Worm (Caenorhabditis elegans) whole organism, young adult: ENCODE results near the gene sir-2.3.
A peak's percentile ranks its signal among the peaks of the same experiment; 100 is the strongest.

ENCODE experiments used
- B0035.1 ChIP-seq: sonication (generic microtip); optimal IDR thresholded peaks from 2 replicates; lab custom pipeline; 2016; ENCODE audit warnings: missing genetic modification characterization, mild to moderate bottlenecking, missing compliant biosample characterization, missing genotype, missing genetic modification reagents
- B0261.1 ChIP-seq: sonication (generic microtip); optimal IDR thresholded peaks from 2 replicates; lab custom pipeline; 2016; ENCODE audit warnings: mild to moderate bottlenecking, missing genetic modification characterization, moderate library complexity, missing compliant biosample characterization
- F33H1.4 ChIP-seq: fragments of 200-800 bp; sonication (Bioruptor generic); IDR thresholded peaks from 2 replicates; pipeline ENCODE4 v1.3.6; 2022; ENCODE audit warnings: missing genetic modification reagents, missing genetic modification characterization, missing compliant biosample characterization
- F37B4.10 ChIP-seq: fragments of 200-800 bp; sonication (Bioruptor generic); IDR thresholded peaks from 2 replicates; pipeline ENCODE4 v1.3.6; 2022; ENCODE audit warnings: missing genetic modification characterization, missing compliant biosample characterization
- K11D2.4 ChIP-seq: fragments of 200-800 bp; sonication (Bioruptor generic); IDR thresholded peaks from 2 replicates; pipeline ENCODE4 v1.3.6; 2022; ENCODE audit warnings: missing genetic modification reagents, missing genetic modification characterization, missing compliant biosample characterization
- T07F8.4 ChIP-seq: sonication (generic microtip); optimal IDR thresholded peaks from 2 replicates; lab custom pipeline; 2016; ENCODE audit warnings: mild to moderate bottlenecking, missing genetic modification characterization, moderate library complexity, missing compliant biosample characterization
- T26A5.8 ChIP-seq: sonication (generic microtip); optimal IDR thresholded peaks from 2 replicates; lab custom pipeline; 2016; ENCODE audit warnings: missing genetic modification characterization, missing compliant biosample characterization
- Y56A3A.18 ChIP-seq: fragments of 200-800 bp; sonication (Bioruptor generic); IDR thresholded peaks from 2 replicates; pipeline ENCODE4 v1.3.6; 2022; ENCODE audit warnings: missing genetic modification reagents, missing genetic modification characterization, missing compliant biosample characterization
- Y79H2A.3 ChIP-seq: fragments of 200-800 bp; sonication (Bioruptor generic); conservative IDR thresholded peaks from 2 replicates; pipeline ENCODE4 v1.3.6; 2022; ENCODE audit warnings: missing genetic modification reagents, missing genetic modification characterization, missing compliant biosample characterization
- aptf-3 ChIP-seq: fragments of 200-800 bp; sonication (Bioruptor generic); IDR thresholded peaks from 2 replicates; pipeline ENCODE4 v1.3.6; 2022; ENCODE audit warnings: missing genetic modification characterization, missing compliant biosample characterization
- athp-1 ChIP-seq: sonication (generic microtip); optimal IDR thresholded peaks from 2 replicates; lab custom pipeline; 2017; ENCODE audit warnings: mild to moderate bottlenecking, missing genetic modification characterization, missing compliant biosample characterization
- attf-3 ChIP-seq: fragments of 200-800 bp; sonication (Bioruptor generic); conservative IDR thresholded peaks from 2 replicates; pipeline ENCODE4 v1.3.6; 2022; ENCODE audit warnings: missing genetic modification reagents, missing genetic modification characterization, missing compliant biosample characterization
- attf-6 ChIP-seq: fragments of 200-800 bp; sonication (Bioruptor generic); IDR thresholded peaks from 2 replicates; pipeline ENCODE4 v1.3.6; 2022; ENCODE audit warnings: missing genetic modification reagents, missing genetic modification characterization, missing compliant biosample characterization
- cebp-1 ChIP-seq, 2 experiments: fragments of 200-800 bp in 1 of 2; sonication (Bioruptor generic) in 1 of 2; sonication (generic microtip) in 1 of 2; IDR thresholded peaks in 1 of 2; optimal IDR thresholded peaks in 1 of 2; 2 replicates each; pipeline versions ENCODE4 v1.3.6 to Lab custom; 2017 to 2022; ENCODE audit warnings: missing compliant biosample characterization in 2 of 2, missing genetic modification characterization in 2 of 2, mild to moderate bottlenecking in 1 of 2, missing genetic modification reagents in 1 of 2, moderate library complexity in 1 of 2
- ceh-27 ChIP-seq: fragments of 200-800 bp; sonication (Bioruptor generic); optimal IDR thresholded peaks from 2 replicates; lab custom pipeline; 2018; ENCODE audit warnings: mild to moderate bottlenecking, missing genetic modification characterization, moderate library complexity, missing compliant biosample characterization
- ceh-58 ChIP-seq: fragments of 200-800 bp; sonication (Bioruptor generic); IDR thresholded peaks from 2 replicates; pipeline ENCODE4 v1.3.6; 2022; ENCODE audit warnings: missing genetic modification characterization, missing compliant biosample characterization
- ceh-79 ChIP-seq: sonication (generic microtip); optimal IDR thresholded peaks from 2 replicates; lab custom pipeline; 2017; ENCODE audit warnings: mild to moderate bottlenecking, missing genetic modification characterization, missing compliant biosample characterization
- ceh-91 ChIP-seq: fragments of 200-800 bp; sonication (Bioruptor generic); IDR thresholded peaks from 2 replicates; pipeline ENCODE4 v1.3.6; 2022; ENCODE audit warnings: missing genetic modification reagents, missing genetic modification characterization, missing compliant biosample characterization
- chd-7 ChIP-seq: sonication (generic microtip); optimal IDR thresholded peaks from 2 replicates; lab custom pipeline; 2016; ENCODE audit warnings: mild to moderate bottlenecking, missing genetic modification characterization, moderate library complexity, missing compliant biosample characterization
- efl-1 ChIP-seq: fragments of 150-350 bp; optimal IDR thresholded peaks from 2 replicates; lab custom pipeline; 2014; ENCODE audit warnings: missing biosample characterization, missing genetic modification reagents, missing genetic modification characterization
- ets-4 ChIP-seq: fragments of 200-800 bp; sonication (Bioruptor generic); optimal IDR thresholded peaks from 2 replicates; lab custom pipeline; 2018; ENCODE audit warnings: mild to moderate bottlenecking, missing genetic modification characterization, missing compliant biosample characterization
- lin-35 ChIP-seq, 3 experiments: fragments of 150-350 bp in 2 of 3; sonication (generic microtip) in 1 of 3; optimal IDR thresholded peaks; 2 replicates each; lab custom pipeline; 2014 to 2018; ENCODE audit warnings: missing biosample characterization in 3 of 3, missing genetic modification characterization in 3 of 3, missing genetic modification reagents in 3 of 3
- lsl-1 ChIP-seq: fragments of 200-800 bp; sonication (Bioruptor generic); optimal IDR thresholded peaks from 2 replicates; lab custom pipeline; 2018; ENCODE audit warnings: mild to moderate bottlenecking, missing genetic modification characterization, moderate library complexity, missing compliant biosample characterization
- nfyb-1 ChIP-seq: fragments of 200-800 bp; sonication (Bioruptor generic); IDR thresholded peaks from 2 replicates; pipeline ENCODE4 v1.3.6; 2022; ENCODE audit warnings: missing genetic modification reagents, missing genetic modification characterization, missing compliant biosample characterization
- nhr-80 ChIP-seq: sonication (generic microtip); optimal IDR thresholded peaks from 2 replicates; lab custom pipeline; 2016; ENCODE audit warnings: missing genetic modification characterization, missing compliant biosample characterization
- pha-4 ChIP-seq: fragments of 150-350 bp; sonication (generic microtip); optimal IDR thresholded peaks from 2 replicates; lab custom pipeline; 2014; ENCODE audit warnings: missing biosample characterization, missing genetic modification reagents, missing genetic modification characterization
- repo-1 ChIP-seq: sonication (generic microtip); optimal IDR thresholded peaks from 2 replicates; lab custom pipeline; 2017; ENCODE audit warnings: mild to moderate bottlenecking, missing genetic modification characterization, missing compliant biosample characterization
- sea-2 ChIP-seq: fragments of 200-800 bp; sonication (Bioruptor generic); IDR thresholded peaks from 2 replicates; pipeline ENCODE4 v1.3.6; 2022; ENCODE audit warnings: missing genetic modification characterization, missing compliant biosample characterization
- snpc-1.3 ChIP-seq: sonication (generic microtip); optimal IDR thresholded peaks from 2 replicates; lab custom pipeline; 2017; ENCODE audit warnings: missing genetic modification characterization, mild to moderate bottlenecking, missing compliant biosample characterization, antibody characterized with exemption, moderate library complexity, missing genotype, missing genetic modification reagents; ENCODE audit not compliant: insufficient read depth
- tbp1 ChIP-seq: fragments of 200-800 bp; sonication (Bioruptor generic); optimal IDR thresholded peaks from 2 replicates; lab custom pipeline; 2018; ENCODE audit warnings: mild to moderate bottlenecking, missing genetic modification characterization, missing compliant biosample characterization
- tbx-9 ChIP-seq: sonication (generic microtip); optimal IDR thresholded peaks from 2 replicates; lab custom pipeline; 2016; ENCODE audit warnings: borderline replicate concordance, missing genetic modification characterization, inconsistent platforms, missing compliant biosample characterization
- unc-130 ChIP-seq: sonication (generic microtip); optimal IDR thresholded peaks from 2 replicates; lab custom pipeline; 2016; ENCODE audit warnings: missing genetic modification reagents, missing genetic modification characterization, missing compliant biosample characterization
- zim-3 ChIP-seq: sonication (generic microtip); optimal IDR thresholded peaks from 2 replicates; lab custom pipeline; 2017; ENCODE audit warnings: mild to moderate bottlenecking, missing genetic modification characterization, moderate library complexity, missing compliant biosample characterization

The sir-2.3 gene

ce11 chrX:13310763-13311162 lies 20.7 kb upstream of the sir-2.3 start (continued):
- TF ChIP-seq lin-35 (GFP tag; optimal IDR thresholded peaks at IDR 0.05; lab: Kevin White, UChicago) (no peak), T26A5.8 (tag; lab: Kevin White, UChicago) (no peak), zim-3 (tag; lab: Kevin White, UChicago) (no peak), ets-4 (GFP tag; lab: Kevin White, UChicago) (peak; percentile 56), pha-4 (no peak), tbx-9 (tag; lab: Kevin White, UChicago) (no peak), ceh-79 (no peak), K11D2.4 (GFP tag; lab: Robert Waterston, UW) (no peak), athp-1 (tag; lab: Kevin White, UChicago) (no peak), efl-1 (GFP tag; lab: Kevin White, UChicago) (no peak), lsl-1 (GFP tag; lab: Kevin White, UChicago) (no peak), attf-6 (GFP tag; lab: Robert Waterston, UW) (no peak), tbp1 (GFP tag; lab: Kevin White, UChicago) (peak; percentile 32), unc-130 (GFP tag; lab: Kevin White, UChicago) (no peak), B0035.1 (tag; lab: Kevin White, UChicago) (no peak), chd-7 (no peak), nfyb-1 (no peak)

- TF ChIP-seq T07F8.4 (no peak), nfyb-1 (peak; percentile 57), repo-1 (tag; lab: Kevin White, UChicago) (no peak), nhr-80 (tag; lab: Kevin White, UChicago) (peak; percentile 56)
Measured at ce11 chrX:13311641-13312423, 19.7 kb upstream of the sir-2.3 start, which contains the start of gene F46G10.1. Gene F46G10.1, minus strand, starts transcription at chrX:13311755.

- no peak for TF ChIP-seq F37B4.10 (GFP tag; lab: Robert Waterston, UW)
- TF ChIP-seq lin-35 (GFP tag; optimal IDR thresholded peaks at IDR 0.05; lab: Kevin White, UChicago) = no peak
- no peak for TF ChIP-seq snpc-1.3
- no peak for TF ChIP-seq F33H1.4 (GFP tag; lab: Robert Waterston, UW)
- TF ChIP-seq K11D2.4 (GFP tag; lab: Robert Waterston, UW) = no peak
- no peak for TF ChIP-seq ceh-27 (GFP tag; lab: Kevin White, UChicago)
- TF ChIP-seq, all 124 proteins: peak for 0
Measured at ce11 chrX:13315093-13315492, 16.4 kb upstream of the sir-2.3 start.

- TF ChIP-seq Y56A3A.18 = no peak
- TF ChIP-seq Y79H2A.3 = no peak
- TF ChIP-seq sea-2 (GFP tag; lab: Robert Waterston, UW) = no peak
- TF ChIP-seq B0261.1 (tag; lab: Kevin White, UChicago) = no peak
- no peak for TF ChIP-seq ceh-58 (GFP tag; lab: Robert Waterston, UW)
- TF ChIP-seq aptf-3 = no peak
- TF ChIP-seq attf-3 = no peak
- TF ChIP-seq, all 124 proteins: peak for 0
Measured at ce11 chrX:13317532-13317931, 14.0 kb upstream of the sir-2.3 start.

ce11 chrX:13318316-13318715 lies 13.2 kb upstream of the sir-2.3 start:
- TF ChIP-seq cebp-1 (GFP tag; IDR thresholded peaks at IDR 0.05; lab: Robert Waterston, UW) = no peak
- peak; percentile 20 for TF ChIP-seq cebp-1 (tag; optimal IDR thresholded peaks at IDR 0.05; lab: Kevin White, UChicago)
- TF ChIP-seq ceh-91 (GFP tag; lab: Robert Waterston, UW) = no peak
- TF ChIP-seq, all 124 proteins: peak for 1
